Worm (Caenorhabditis elegans): ENCODE results near the gene clec-182.

- TF ChIP-seq cog-1 (tag; optimal IDR thresholded peaks at IDR 0.05) (peak; percentile 93), flt-1 (GFP tag; IDR thresholded peaks at IDR 0.05) (peak; percentile 73), tab-1 (GFP tag; IDR thresholded peaks at IDR 0.05) (0 out of 2 replicates have a peak, but pooled peaks have one; percentile 51), ztf-29 (GFP tag; IDR thresholded peaks at IDR 0.05) (peak; percentile 92), T22C8.4 (GFP tag; IDR thresholded peaks at IDR 0.05) (no peak), med-1 (GFP tag; optimal IDR thresholded peaks at IDR 0.05; ENCODE audit: insufficient read depth) (no peak)
These were observed 16.0 kb downstream of the clec-182 start for ce11 chrIV:8782172-8782571.
